Worm (Caenorhabditis elegans) whole organism, mixed stage, embryonic: ENCODE data around the gene F44E5.2.

Experiments used
- M03D4.4 ChIP-seq: sonication (generic microtip); optimal IDR thresholded peaks from 2 replicates; lab custom pipeline; 2017; ENCODE audit warnings: mild to moderate bottlenecking, missing genetic modification characterization, missing compliant biosample characterization
- bed-3 ChIP-seq: fragments of 200-800 bp; sonication (Bioruptor generic); optimal IDR thresholded peaks from 3 replicates; lab custom pipeline; 2018; ENCODE audit warnings: mild to moderate bottlenecking, missing genetic modification characterization, moderate library complexity, missing compliant biosample characterization
- blmp-1 ChIP-seq: fragments of 150-350 bp; optimal IDR thresholded peaks from 2 replicates; lab custom pipeline; 2014; ENCODE audit warnings: missing biosample characterization, missing genetic modification characterization
- ceh-39 ChIP-seq: fragments of 150-350 bp; optimal IDR thresholded peaks from 2 replicates; lab custom pipeline; 2014; ENCODE audit warnings: missing biosample characterization, missing genetic modification characterization
- ceh-43 ChIP-seq: fragments of 200-800 bp; sonication (Bioruptor generic); optimal IDR thresholded peaks from 2 replicates; lab custom pipeline; 2018; ENCODE audit warnings: mild to moderate bottlenecking, missing genetic modification characterization, moderate library complexity, missing compliant biosample characterization
- ceh-83 ChIP-seq: fragments of 200-800 bp; sonication (Bioruptor generic); optimal IDR thresholded peaks from 2 replicates; lab custom pipeline; 2018; ENCODE audit warnings: mild to moderate bottlenecking, missing genetic modification characterization, missing compliant biosample characterization
- ces-1 ChIP-seq: fragments of 150-350 bp; optimal IDR thresholded peaks from 2 replicates; lab custom pipeline; 2014; ENCODE audit warnings: missing biosample characterization, missing genetic modification reagents, missing genetic modification characterization
- cnd-1 ChIP-seq: fragments of 200-800 bp; sonication (Bioruptor generic); optimal IDR thresholded peaks from 2 replicates; lab custom pipeline; 2018; ENCODE audit warnings: mild to moderate bottlenecking, missing genetic modification characterization, missing compliant biosample characterization
- elt-1 ChIP-seq: sonication (generic microtip); optimal IDR thresholded peaks from 2 replicates; lab custom pipeline; 2017; ENCODE audit warnings: missing genetic modification characterization, mild to moderate bottlenecking, missing compliant biosample characterization, antibody characterized with exemption, moderate library complexity, borderline replicate concordance; ENCODE audit not compliant: insufficient read depth
- elt-3 ChIP-seq: fragments of 150-350 bp; optimal IDR thresholded peaks from 2 replicates; lab custom pipeline; 2014; ENCODE audit warnings: missing biosample characterization, missing genetic modification characterization
- flh-1 ChIP-seq: fragments of 200-800 bp; sonication (Bioruptor generic); optimal IDR thresholded peaks from 2 replicates; lab custom pipeline; 2018; ENCODE audit warnings: mild to moderate bottlenecking, missing genetic modification characterization, moderate library complexity, missing compliant biosample characterization
- ham-2 ChIP-seq: fragments of 200-800 bp; sonication (Bioruptor generic); optimal IDR thresholded peaks from 2 replicates; lab custom pipeline; 2018; ENCODE audit warnings: mild to moderate bottlenecking, missing genetic modification characterization, missing compliant biosample characterization
- hlh-1 ChIP-seq: fragments of 150-350 bp; optimal IDR thresholded peaks from 2 replicates; lab custom pipeline; 2014; ENCODE audit warnings: missing biosample characterization, missing genetic modification reagents, missing genetic modification characterization
- lin-32 ChIP-seq: fragments of 200-800 bp; sonication (Bioruptor generic); optimal IDR thresholded peaks from 2 replicates; lab custom pipeline; 2018; ENCODE audit warnings: mild to moderate bottlenecking, missing genetic modification characterization, missing compliant biosample characterization
- lsy-2 ChIP-seq: fragments of 150-350 bp; optimal IDR thresholded peaks from 2 replicates; lab custom pipeline; 2014; ENCODE audit warnings: missing biosample characterization, missing genetic modification characterization
- mls-2 ChIP-seq: sonication (generic microtip); optimal IDR thresholded peaks from 2 replicates; lab custom pipeline; 2016; ENCODE audit warnings: mild to moderate bottlenecking, missing genetic modification characterization, moderate library complexity, missing compliant biosample characterization
- nhr-12 ChIP-seq: fragments of 150-350 bp; optimal IDR thresholded peaks from 2 replicates; lab custom pipeline; 2014; ENCODE audit warnings: missing biosample characterization, missing genetic modification characterization
- nhr-2 ChIP-seq: fragments of 150-350 bp; optimal IDR thresholded peaks from 2 replicates; lab custom pipeline; 2014; ENCODE audit warnings: missing biosample characterization, missing genetic modification characterization
- nhr-28 ChIP-seq: fragments of 150-350 bp; optimal IDR thresholded peaks from 2 replicates; lab custom pipeline; 2014; ENCODE audit warnings: missing biosample characterization, missing genetic modification characterization
- nhr-76 ChIP-seq: sonication (generic microtip); optimal IDR thresholded peaks from 2 replicates; lab custom pipeline; 2017; ENCODE audit warnings: missing biosample characterization, missing genetic modification characterization
- pha-4 ChIP-seq: fragments of 150-350 bp; optimal IDR thresholded peaks from 2 replicates; lab custom pipeline; 2018; ENCODE audit warnings: missing biosample characterization, missing genetic modification reagents, missing genetic modification characterization
- sem-2 ChIP-seq: fragments of 200-800 bp; sonication (Bioruptor generic); optimal IDR thresholded peaks from 2 replicates; lab custom pipeline; 2018; ENCODE audit warnings: mild to moderate bottlenecking, missing genetic modification characterization, missing compliant biosample characterization
- snpc-4 ChIP-seq: fragments of 150-350 bp; optimal IDR thresholded peaks from 2 replicates; lab custom pipeline; 2014; ENCODE audit warnings: missing biosample characterization, missing genetic modification characterization
- sptf-1 ChIP-seq: sonication (generic microtip); optimal IDR thresholded peaks from 2 replicates; lab custom pipeline; 2017; ENCODE audit warnings: mild to moderate bottlenecking, missing genetic modification characterization, moderate library complexity, missing compliant biosample characterization
- tbx-8 ChIP-seq: fragments of 200-800 bp; sonication (Bioruptor generic); optimal IDR thresholded peaks from 2 replicates; lab custom pipeline; 2018; ENCODE audit warnings: mild to moderate bottlenecking, missing genetic modification characterization, moderate library complexity, missing compliant biosample characterization
- unc-120 ChIP-seq: sonication (generic microtip); optimal IDR thresholded peaks from 2 replicates; lab custom pipeline; 2017; ENCODE audit warnings: missing genetic modification characterization, missing compliant biosample characterization; ENCODE audit not compliant: poor library complexity, severe bottlenecking
- unc-62 ChIP-seq: fragments of 150-350 bp; optimal IDR thresholded peaks from 2 replicates; lab custom pipeline; 2014; ENCODE audit warnings: missing biosample characterization, missing genetic modification reagents, missing genetic modification characterization
- ztf-11 ChIP-seq: fragments of 150-350 bp; optimal IDR thresholded peaks from 2 replicates; lab custom pipeline; 2014; ENCODE audit warnings: missing biosample characterization, missing genetic modification characterization

The F44E5.2 gene

DNA sequence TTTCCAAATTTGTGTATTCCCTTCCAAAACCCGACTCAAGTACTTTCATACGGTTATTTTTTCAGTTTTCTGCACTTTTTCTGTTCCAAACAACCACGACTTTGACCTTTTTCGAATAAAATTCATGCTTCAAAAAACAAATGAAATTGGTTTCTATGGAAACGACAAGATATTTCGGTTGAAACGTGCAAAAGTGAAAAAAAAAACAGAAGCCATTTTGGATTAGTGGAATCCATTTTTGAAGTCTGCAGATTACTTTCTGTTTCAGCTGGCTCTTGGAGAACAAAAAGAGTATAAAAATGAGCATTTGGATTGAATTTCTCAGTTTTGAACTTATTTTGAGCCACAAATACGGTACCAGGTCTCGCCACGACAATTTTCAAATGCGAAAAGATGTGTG, 44.4 kb upstream of the F44E5.2 start:
- TF ChIP-seq elt-3 (tag; lab: Kevin White, UChicago): no peak
- TF ChIP-seq nhr-76 (tag; lab: Kevin White, UChicago): no peak
- TF ChIP-seq tbx-8: no peak
- TF ChIP-seq ceh-39: no peak
- no peak for TF ChIP-seq bed-3 (GFP tag; lab: Kevin White, UChicago)
- TF ChIP-seq ham-2 (GFP tag; lab: Kevin White, UChicago): no peak
- TF ChIP-seq pha-4 (tag; lab: Kevin White, UChicago): no peak
- no peak for TF ChIP-seq snpc-4
- no peak for TF ChIP-seq nhr-2 (tag; lab: Kevin White, UChicago)
- TF ChIP-seq ces-1 (GFP tag; lab: Kevin White, UChicago): no peak
- no peak for TF ChIP-seq blmp-1 (tag; lab: Kevin White, UChicago)
- TF ChIP-seq sem-2 (GFP tag; lab: Kevin White, UChicago): no peak
- TF ChIP-seq mls-2 (tag; lab: Kevin White, UChicago): no peak
- TF ChIP-seq sptf-1: no peak
- TF ChIP-seq nhr-12 (tag; lab: Kevin White, UChicago): no peak
- TF ChIP-seq ceh-83 (GFP tag; lab: Kevin White, UChicago): no peak
- TF ChIP-seq M03D4.4 (tag; lab: Kevin White, UChicago): no peak
- no peak for TF ChIP-seq nhr-28

DNA sequence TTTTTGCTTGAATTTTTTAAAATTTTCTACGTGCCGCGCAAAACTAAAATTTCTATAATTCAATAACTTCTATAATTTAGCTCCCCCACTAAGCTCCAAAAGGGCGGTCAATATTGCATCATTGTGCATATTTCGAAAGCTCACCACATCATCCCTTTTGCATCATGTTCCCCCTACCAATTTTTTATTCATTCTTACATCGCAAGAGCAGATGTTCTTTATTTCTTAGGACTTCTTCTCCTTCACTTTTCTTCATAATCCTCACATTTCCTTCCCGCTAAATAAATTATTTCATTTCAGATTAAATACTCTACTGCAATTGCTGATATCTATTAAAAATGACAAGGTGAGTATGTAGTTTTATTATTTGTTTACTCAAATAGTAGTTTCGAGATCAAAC, 42.7 kb upstream of the F44E5.2 start, which contains the start of gene ldh-1:
Gene ldh-1, plus strand, starts transcription at position 301 of the 400 bp plus-strand sequence.
- TF ChIP-seq ces-1 (GFP tag; lab: Kevin White, UChicago) (peak; percentile 37), nhr-2 (tag; lab: Kevin White, UChicago) (no peak)

DNA sequence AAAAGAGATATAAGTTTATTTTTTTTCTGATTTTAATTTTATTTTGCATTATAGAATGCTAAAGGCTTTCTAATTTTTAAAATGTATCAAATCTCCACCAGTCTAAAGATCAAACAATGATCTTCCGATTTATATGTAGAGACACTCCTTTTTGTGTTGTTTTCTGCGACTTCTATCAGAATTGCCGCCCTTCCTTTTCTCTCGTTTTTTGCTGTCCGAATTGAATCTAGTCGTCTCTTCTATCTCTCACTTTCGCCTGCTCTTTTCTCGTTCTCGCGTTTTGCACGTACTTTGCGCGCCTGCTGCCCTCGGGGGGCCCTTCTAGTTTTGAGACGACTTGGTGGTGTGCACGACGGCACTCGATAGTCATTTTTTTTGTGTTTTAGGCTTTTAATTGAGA, 42.2 kb upstream of the F44E5.2 start:
- TF ChIP-seq hlh-1 (peak; percentile 74), unc-120 (tag; lab: Kevin White, UChicago) (peak; percentile 25), lin-32 (GFP tag; lab: Kevin White, UChicago) (no peak), ces-1 (GFP tag; lab: Kevin White, UChicago) (peak; percentile 85)

DNA sequence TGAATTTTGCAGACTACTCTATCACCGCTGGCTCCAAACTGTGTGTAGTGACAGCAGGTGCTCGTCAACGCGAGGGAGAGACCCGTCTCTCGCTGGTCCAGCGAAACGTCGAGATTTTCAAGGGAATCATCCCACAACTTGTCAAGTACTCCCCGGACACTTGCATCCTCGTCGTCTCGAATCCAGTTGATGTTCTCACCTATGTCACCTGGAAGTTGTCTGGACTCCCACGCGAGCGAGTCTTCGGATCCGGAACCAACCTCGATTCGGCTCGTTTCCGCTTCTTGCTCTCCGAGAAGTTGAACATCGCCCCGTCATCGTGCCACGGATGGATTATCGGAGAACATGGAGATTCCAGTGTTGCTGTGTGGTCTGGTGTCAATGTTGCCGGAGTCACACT, 41.0 kb upstream of the F44E5.2 start:
- TF ChIP-seq flh-1: no peak
- TF ChIP-seq nhr-2 (tag; lab: Kevin White, UChicago): no peak
- no peak for TF ChIP-seq elt-1 (tag; lab: Kevin White, UChicago)
- no peak for TF ChIP-seq unc-120 (tag; lab: Kevin White, UChicago)

DNA sequence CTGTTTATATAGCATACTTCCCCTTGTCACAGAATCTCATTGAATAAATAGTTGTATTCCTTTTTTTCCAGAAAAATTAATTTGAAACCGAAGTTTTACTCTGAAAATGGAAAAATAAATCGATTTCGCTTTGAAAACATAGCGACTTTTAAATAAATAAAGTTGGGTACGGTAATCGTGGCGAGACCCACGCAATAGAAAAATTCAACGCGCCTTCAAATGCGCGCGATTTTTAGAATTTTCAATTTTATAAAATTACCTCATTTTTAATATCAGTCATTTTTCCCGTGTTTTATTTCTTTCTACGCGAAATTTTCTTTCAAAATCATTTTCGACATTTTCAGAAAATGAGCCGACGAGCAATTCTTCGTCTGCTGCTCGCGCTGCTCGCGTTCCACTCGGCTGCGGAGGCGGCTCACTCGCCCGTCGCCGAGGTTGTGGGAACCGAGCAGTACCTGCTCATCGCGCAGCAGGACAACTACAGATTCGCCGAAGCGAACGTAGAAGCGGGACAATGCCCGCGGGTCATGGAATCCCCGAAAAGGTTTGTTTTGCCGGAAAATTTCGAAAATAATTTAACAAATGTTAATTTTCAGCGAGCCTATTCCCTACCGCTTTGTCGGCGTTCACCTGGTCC, 40.0 kb upstream of the F44E5.2 start, which contains the start of gene F13D12.5:
Gene F13D12.5, plus strand, starts transcription at position 345 of the 637 bp plus-strand sequence.
- TF ChIP-seq sem-2 (GFP tag; lab: Kevin White, UChicago) (no peak), nhr-76 (tag; lab: Kevin White, UChicago) (no peak), lsy-2 (tag; lab: Kevin White, UChicago) (no peak), nhr-2 (tag; lab: Kevin White, UChicago) (no peak), M03D4.4 (tag; lab: Kevin White, UChicago) (no peak), blmp-1 (tag; lab: Kevin White, UChicago) (no peak), lin-32 (GFP tag; lab: Kevin White, UChicago) (no peak), ceh-39 (no peak), ztf-11 (tag; lab: Kevin White, UChicago) (no peak), hlh-1 (no peak), mls-2 (tag; lab: Kevin White, UChicago) (no peak), nhr-12 (tag; lab: Kevin White, UChicago) (no peak), ham-2 (GFP tag; lab: Kevin White, UChicago) (no peak), ceh-43 (GFP tag; lab: Kevin White, UChicago) (no peak), snpc-4 (no peak), sptf-1 (no peak), bed-3 (GFP tag; lab: Kevin White, UChicago) (no peak), cnd-1 (tag; lab: Kevin White, UChicago) (no peak), pha-4 (tag; lab: Kevin White, UChicago) (no peak), unc-62 (GFP tag; lab: Kevin White, UChicago) (no peak)
